Worm (Caenorhabditis elegans): ENCODE results near the gene F54B11.7.

F54B11.7 gene

ce11 chrX:13598021-13598499 lies 2.2 kb upstream of the F54B11.7 start, which contains the start of gene bra-1:
Gene bra-1 (plus strand): TSS chrX:13598449.
- peak; percentile 63 for TF ChIP-seq flt-1 (GFP tag; IDR thresholded peaks at IDR 0.05)
- TF ChIP-seq T22C8.4 (GFP tag; IDR thresholded peaks at IDR 0.05) = no peak
- peak; percentile 53; the same call in 1 of the 2 replicates for TF ChIP-seq ztf-23 (GFP tag; IDR thresholded peaks at IDR 0.05)
- TF ChIP-seq cog-1 (tag; optimal IDR thresholded peaks at IDR 0.05) = peak; percentile 19
- no peak for TF ChIP-seq tab-1 (GFP tag; IDR thresholded peaks at IDR 0.05)
- TF ChIP-seq ref-1 (GFP tag; conservative IDR thresholded peaks at IDR 0.05) = no peak
- no peak for TF ChIP-seq ztf-29 (GFP tag; IDR thresholded peaks at IDR 0.05)
- no peak for TF ChIP-seq klf-2 (GFP tag; conservative IDR thresholded peaks at IDR 0.05)
- TF ChIP-seq med-1 (GFP tag; optimal IDR thresholded peaks at IDR 0.05; ENCODE audit: insufficient read depth) = no peak

ce11 chrX:13603826-13604225 lies 3.6 kb downstream of the F54B11.7 start, which contains the start of gene F54B11.8:
Gene F54B11.8 (minus strand): TSS chrX:13603926.
- TF ChIP-seq tab-1 (GFP tag; IDR thresholded peaks at IDR 0.05) = no peak
- no peak for TF ChIP-seq T22C8.4 (GFP tag; IDR thresholded peaks at IDR 0.05)
- TF ChIP-seq med-1 (GFP tag; optimal IDR thresholded peaks at IDR 0.05; ENCODE audit: insufficient read depth) = no peak
- no peak for TF ChIP-seq cog-1 (tag; optimal IDR thresholded peaks at IDR 0.05)
- no peak for TF ChIP-seq ref-1 (GFP tag; conservative IDR thresholded peaks at IDR 0.05)
- no peak for TF ChIP-seq ztf-29 (GFP tag; IDR thresholded peaks at IDR 0.05)
- TF ChIP-seq ztf-23 (GFP tag; IDR thresholded peaks at IDR 0.05) = no peak

- no peak for TF ChIP-seq tab-1 (GFP tag; IDR thresholded peaks at IDR 0.05)
- no peak for TF ChIP-seq ztf-29 (GFP tag; IDR thresholded peaks at IDR 0.05)
- TF ChIP-seq med-1 (GFP tag; optimal IDR thresholded peaks at IDR 0.05; ENCODE audit: insufficient read depth) = no peak
- no peak for TF ChIP-seq ref-1 (GFP tag; conservative IDR thresholded peaks at IDR 0.05)
- TF ChIP-seq klf-2 (GFP tag; conservative IDR thresholded peaks at IDR 0.05) = no peak
- TF ChIP-seq T22C8.4 (GFP tag; IDR thresholded peaks at IDR 0.05) = no peak
- TF ChIP-seq ztf-23 (GFP tag; IDR thresholded peaks at IDR 0.05) = no peak
- no peak for TF ChIP-seq cog-1 (tag; optimal IDR thresholded peaks at IDR 0.05)
- TF ChIP-seq flt-1 (GFP tag; IDR thresholded peaks at IDR 0.05) = no peak
These were observed 4.8 kb downstream of the F54B11.7 start, which contains the start of gene F54B11.9 for ce11 chrX:13604946-13605617. Gene F54B11.9 (plus strand): TSS chrX:13605567.

ce11 chrX:13605854-13606253 lies 5.6 kb downstream of the F54B11.7 start:
- TF ChIP-seq tab-1 (GFP tag; IDR thresholded peaks at IDR 0.05) = no peak
- TF ChIP-seq ztf-29 (GFP tag; IDR thresholded peaks at IDR 0.05) = no peak
- TF ChIP-seq cog-1 (tag; optimal IDR thresholded peaks at IDR 0.05) = no peak
- no peak for TF ChIP-seq klf-2 (GFP tag; conservative IDR thresholded peaks at IDR 0.05)
- TF ChIP-seq med-1 (GFP tag; optimal IDR thresholded peaks at IDR 0.05; ENCODE audit: insufficient read depth) = no peak
- no peak for TF ChIP-seq T22C8.4 (GFP tag; IDR thresholded peaks at IDR 0.05)
- no peak for TF ChIP-seq flt-1 (GFP tag; IDR thresholded peaks at IDR 0.05)
- TF ChIP-seq ztf-23 (GFP tag; IDR thresholded peaks at IDR 0.05) = no peak
- TF ChIP-seq ref-1 (GFP tag; conservative IDR thresholded peaks at IDR 0.05) = no peak

ce11 chrX:13610040-13610439 lies 9.8 kb downstream of the F54B11.7 start:
- no peak for TF ChIP-seq flt-1 (GFP tag; IDR thresholded peaks at IDR 0.05)
- TF ChIP-seq ztf-23 (GFP tag; IDR thresholded peaks at IDR 0.05) = no peak
- no peak for TF ChIP-seq ref-1 (GFP tag; conservative IDR thresholded peaks at IDR 0.05)
- no peak for TF ChIP-seq klf-2 (GFP tag; conservative IDR thresholded peaks at IDR 0.05)
- TF ChIP-seq med-1 (GFP tag; optimal IDR thresholded peaks at IDR 0.05; ENCODE audit: insufficient read depth) = no peak
- TF ChIP-seq tab-1 (GFP tag; IDR thresholded peaks at IDR 0.05) = no peak
- TF ChIP-seq cog-1 (tag; optimal IDR thresholded peaks at IDR 0.05) = no peak
- TF ChIP-seq T22C8.4 (GFP tag; IDR thresholded peaks at IDR 0.05) = no peak
- no peak for TF ChIP-seq ztf-29 (GFP tag; IDR thresholded peaks at IDR 0.05)

ce11 chrX:13615181-13615580 lies 14.9 kb downstream of the F54B11.7 start:
- TF ChIP-seq ref-1 (GFP tag; conservative IDR thresholded peaks at IDR 0.05) = no peak
- TF ChIP-seq tab-1 (GFP tag; IDR thresholded peaks at IDR 0.05) = no peak
- no peak for TF ChIP-seq T22C8.4 (GFP tag; IDR thresholded peaks at IDR 0.05)
- TF ChIP-seq med-1 (GFP tag; optimal IDR thresholded peaks at IDR 0.05; ENCODE audit: insufficient read depth) = no peak
- no peak for TF ChIP-seq ztf-23 (GFP tag; IDR thresholded peaks at IDR 0.05)
- TF ChIP-seq klf-2 (GFP tag; conservative IDR thresholded peaks at IDR 0.05) = no peak
- no peak for TF ChIP-seq flt-1 (GFP tag; IDR thresholded peaks at IDR 0.05)
- no peak for TF ChIP-seq ztf-29 (GFP tag; IDR thresholded peaks at IDR 0.05)
- TF ChIP-seq cog-1 (tag; optimal IDR thresholded peaks at IDR 0.05) = no peak

ce11 chrX:13618574-13618973 lies 18.3 kb downstream of the F54B11.7 start, which contains the start of gene nlp-53:
Gene nlp-53 (plus strand): TSS chrX:13618874.
- TF ChIP-seq med-1 (GFP tag; optimal IDR thresholded peaks at IDR 0.05; ENCODE audit: insufficient read depth) (no peak), klf-2 (GFP tag; conservative IDR thresholded peaks at IDR 0.05) (no peak), ref-1 (GFP tag; conservative IDR thresholded peaks at IDR 0.05) (no peak), flt-1 (GFP tag; IDR thresholded peaks at IDR 0.05) (no peak), ztf-23 (GFP tag; IDR thresholded peaks at IDR 0.05) (no peak), cog-1 (tag; optimal IDR thresholded peaks at IDR 0.05) (no peak), T22C8.4 (GFP tag; IDR thresholded peaks at IDR 0.05) (no peak), tab-1 (GFP tag; IDR thresholded peaks at IDR 0.05) (no peak), ztf-29 (GFP tag; IDR thresholded peaks at IDR 0.05) (no peak)

- TF ChIP-seq tab-1 (GFP tag; IDR thresholded peaks at IDR 0.05) (no peak), T22C8.4 (GFP tag; IDR thresholded peaks at IDR 0.05) (no peak)
These were observed 21.4 kb downstream of the F54B11.7 start, which contains the start of gene Y12A6A.1 for ce11 chrX:13621628-13622027. Gene Y12A6A.1 (minus strand): TSS chrX:13621728.

- TF ChIP-seq ztf-23 (GFP tag; IDR thresholded peaks at IDR 0.05) (no peak), ztf-29 (GFP tag; IDR thresholded peaks at IDR 0.05) (no peak), ref-1 (GFP tag; conservative IDR thresholded peaks at IDR 0.05) (no peak), cog-1 (tag; optimal IDR thresholded peaks at IDR 0.05) (no peak), T22C8.4 (GFP tag; IDR thresholded peaks at IDR 0.05) (no peak), tab-1 (GFP tag; IDR thresholded peaks at IDR 0.05) (no peak), flt-1 (GFP tag; IDR thresholded peaks at IDR 0.05) (no peak)
These were observed 31.0 kb downstream of the F54B11.7 start, which contains the start of gene nlg-1 for ce11 chrX:13631122-13631672. Gene nlg-1 (minus strand): TSS chrX:13631172.

Data from whole organism, midembryonic.